Worm (Caenorhabditis elegans) whole organism, young adult: Measurements from ENCODE around the gene hog-1.

Experiments
- F57C9.4 ChIP-seq: sonication (generic microtip); optimal IDR thresholded peaks from 2 replicates; lab custom pipeline; 2017; ENCODE audit warnings: mild to moderate bottlenecking, missing genetic modification characterization, missing compliant biosample characterization
- T07F8.4 ChIP-seq: sonication (generic microtip); optimal IDR thresholded peaks from 2 replicates; lab custom pipeline; 2016; ENCODE audit warnings: mild to moderate bottlenecking, missing genetic modification characterization, moderate library complexity, missing compliant biosample characterization
- Y53G8AR.9 ChIP-seq: fragments of 200-800 bp; sonication (Bioruptor generic); conservative IDR thresholded peaks from 2 replicates; pipeline ENCODE4 v1.3.6; 2022; ENCODE audit warnings: missing genetic modification reagents, missing genetic modification characterization, missing compliant biosample characterization
- athp-1 ChIP-seq: sonication (generic microtip); optimal IDR thresholded peaks from 2 replicates; lab custom pipeline; 2017; ENCODE audit warnings: mild to moderate bottlenecking, missing genetic modification characterization, missing compliant biosample characterization
- dpff-1 ChIP-seq: sonication (generic microtip); optimal IDR thresholded peaks from 2 replicates; lab custom pipeline; 2017; ENCODE audit warnings: mild to moderate bottlenecking, missing genetic modification characterization, missing compliant biosample characterization
- gei-17 ChIP-seq: fragments of 200-800 bp; sonication (Bioruptor generic); optimal IDR thresholded peaks from 2 replicates; lab custom pipeline; 2018; ENCODE audit warnings: mild to moderate bottlenecking, missing genetic modification characterization, missing compliant biosample characterization
- lin-35 ChIP-seq, 3 experiments: fragments of 150-350 bp in 2 of 3; sonication (generic microtip) in 1 of 3; optimal IDR thresholded peaks; 2 replicates each; lab custom pipeline; 2014 to 2018; ENCODE audit warnings: missing biosample characterization in 3 of 3, missing genetic modification characterization in 3 of 3, missing genetic modification reagents in 3 of 3
- lsl-1 ChIP-seq: fragments of 200-800 bp; sonication (Bioruptor generic); optimal IDR thresholded peaks from 2 replicates; lab custom pipeline; 2018; ENCODE audit warnings: mild to moderate bottlenecking, missing genetic modification characterization, moderate library complexity, missing compliant biosample characterization
- somi-1 ChIP-seq: fragments of 200-800 bp; sonication (Bioruptor generic); optimal IDR thresholded peaks from 2 replicates; lab custom pipeline; 2018; ENCODE audit warnings: mild to moderate bottlenecking, missing genetic modification characterization, missing compliant biosample characterization
- unc-62 ChIP-seq: fragments of 150-350 bp; optimal IDR thresholded peaks from 2 replicates; lab custom pipeline; 2014; ENCODE audit warnings: missing biosample characterization, missing genetic modification reagents, missing genetic modification characterization

DNA sequence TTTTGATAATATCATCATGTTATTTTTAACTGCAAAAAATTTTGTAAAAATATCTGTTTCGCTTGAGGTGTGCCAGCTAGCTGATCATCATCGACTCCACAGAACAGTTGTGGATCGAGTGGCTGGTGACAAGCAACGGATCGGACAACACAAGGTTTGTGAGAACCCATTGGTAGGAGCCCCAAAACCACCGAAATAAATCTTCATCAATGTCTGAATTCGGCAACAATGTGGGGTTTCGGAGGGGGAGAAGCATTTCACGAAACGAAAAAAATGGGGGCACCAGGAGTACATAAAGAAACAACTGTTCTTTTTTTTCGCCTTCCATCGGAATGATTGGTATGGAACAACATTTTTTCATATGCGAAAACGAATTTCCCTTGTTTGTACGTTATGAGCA is 38.7 kb downstream of the hog-1 start:
- TF ChIP-seq lin-35 (GFP tag; optimal IDR thresholded peaks at IDR 0.05; lab: Kevin White, UChicago), result no peak
- no peak for TF ChIP-seq gei-17 (GFP tag; lab: Kevin White, UChicago)
- no peak for TF ChIP-seq unc-62
- no peak for TF ChIP-seq somi-1 (GFP tag; lab: Kevin White, UChicago)
- no peak for TF ChIP-seq lsl-1 (GFP tag; lab: Kevin White, UChicago)
- no peak for TF ChIP-seq F57C9.4 (tag; lab: Kevin White, UChicago)
- TF ChIP-seq T07F8.4, result no peak
- TF ChIP-seq Y53G8AR.9, result no peak
- no peak for TF ChIP-seq athp-1 (tag; lab: Kevin White, UChicago)
- TF ChIP-seq dpff-1, result no peak
